Fruit fly (Drosophila melanogaster) whole organism, embryonic: Measurements from ENCODE around the gene VGlut.
A peak's percentile ranks its signal among the peaks of the same experiment; 100 is the strongest.

Experiments
- Awh ChIP-seq: fragments of 200-800 bp; sonication (Bioruptor generic); IDR thresholded peaks from 2 replicates; pipeline ENCODE4, ENCODE4 v1.3.6; 2022; ENCODE audit warnings: missing biosample characterization, missing genetic modification characterization
- CG10366 ChIP-seq: fragments of 200-800 bp; sonication (Bioruptor generic); IDR thresholded peaks from 2 replicates; pipeline ENCODE4 v1.3.6; 2022; ENCODE audit warnings: missing biosample characterization, missing genetic modification characterization
- CG12769 ChIP-seq: fragments of 200-800 bp; sonication (Bioruptor generic); optimal IDR thresholded peaks from 2 replicates; lab custom pipeline; 2019; ENCODE audit warnings: missing biosample characterization, mild to moderate bottlenecking, missing genetic modification characterization, moderate library complexity
- CG15696 ChIP-seq: fragments of 200-800 bp; sonication (Bioruptor generic); optimal IDR thresholded peaks from 2 replicates; lab custom pipeline; 2019; ENCODE audit warnings: missing biosample characterization, mild to moderate bottlenecking, missing genetic modification characterization, moderate library complexity
- CG2202 ChIP-seq: fragments of 200-800 bp; sonication (Bioruptor generic); optimal IDR thresholded peaks from 2 replicates; lab custom pipeline; 2018; ENCODE audit warnings: missing biosample characterization, mild to moderate bottlenecking, missing genetic modification characterization
- CG2712 ChIP-seq: fragments of 200-800 bp; optimal IDR thresholded peaks from 3 replicates; lab custom pipeline; 2019; ENCODE audit warnings: missing biosample characterization, mild to moderate bottlenecking, missing genetic modification characterization, moderate library complexity
- CG30431 ChIP-seq: fragments of 200-800 bp; sonication (Bioruptor generic); optimal IDR thresholded peaks from 2 replicates; lab custom pipeline; 2017; ENCODE audit warnings: missing biosample characterization, missing genetic modification characterization
- CG34376 ChIP-seq: fragments of 200-800 bp; sonication (Bioruptor generic); optimal IDR thresholded peaks from 2 replicates; lab custom pipeline; 2018; ENCODE audit warnings: missing biosample characterization, mild to moderate bottlenecking, missing genetic modification characterization
- CG3726 ChIP-seq: fragments of 200-800 bp; sonication (Bioruptor generic); IDR thresholded peaks from 3 replicates; pipeline ENCODE4, ENCODE4 v1.3.6; 2022; ENCODE audit warnings: missing biosample characterization, missing genetic modification characterization
- CG43689 ChIP-seq: fragments of 200-800 bp; sonication (Bioruptor generic); IDR thresholded peaks from 2 replicates; pipeline ENCODE4 v1.3.6; 2022; ENCODE audit warnings: missing biosample characterization, missing genetic modification characterization
- CG4707 ChIP-seq: fragments of 200-800 bp; sonication (Bioruptor generic); optimal IDR thresholded peaks from 2 replicates; lab custom pipeline; 2018; ENCODE audit warnings: missing biosample characterization, mild to moderate bottlenecking, missing genetic modification characterization, moderate library complexity
- CG6765 ChIP-seq: fragments of 200-800 bp; sonication (Bioruptor generic); optimal IDR thresholded peaks from 3 replicates; lab custom pipeline; 2017; ENCODE audit warnings: missing biosample characterization, mild to moderate bottlenecking, missing genetic modification characterization
- CG8089 ChIP-seq: fragments of 200-800 bp; sonication (Bioruptor generic); optimal IDR thresholded peaks from 3 replicates; lab custom pipeline; 2016; ENCODE audit warnings: missing biosample characterization, missing genetic modification characterization
- CG8290 ChIP-seq, 3 experiments: fragments of 200-800 bp; sonication (Bioruptor generic); optimal IDR thresholded peaks; 2 replicates each; lab custom pipeline; 2016 to 2019; ENCODE audit warnings: missing biosample characterization in 3 of 3, missing genetic modification characterization in 3 of 3, mild to moderate bottlenecking in 2 of 3, moderate library complexity in 1 of 3
- CG9797 ChIP-seq: fragments of 200-800 bp; sonication (Bioruptor generic); optimal IDR thresholded peaks from 3 replicates; lab custom pipeline; 2018; ENCODE audit warnings: missing biosample characterization, mild to moderate bottlenecking, missing genetic modification characterization
- Fer3 ChIP-seq: fragments of 200-800 bp; sonication (Bioruptor generic); optimal IDR thresholded peaks from 2 replicates; lab custom pipeline; 2018; ENCODE audit warnings: missing biosample characterization, mild to moderate bottlenecking, missing genetic modification characterization, moderate library complexity
- GATAe ChIP-seq: fragments of 200-800 bp; sonication (Bioruptor generic); conservative IDR thresholded peaks from 2 replicates; pipeline ENCODE4 v1.3.6; 2022; ENCODE audit warnings: missing biosample characterization, missing genetic modification characterization
- Gsc ChIP-seq: fragments of 200-800 bp; sonication (Bioruptor generic); IDR thresholded peaks from 2 replicates; pipeline ENCODE4 v1.3.6; 2022; ENCODE audit warnings: missing biosample characterization, missing genetic modification characterization
- Hr78 ChIP-seq, 2 experiments: fragments of 200-800 bp in 1 of 2; fragments of >200 bp in 1 of 2; sonication (Bioruptor generic) in 1 of 2; optimal IDR thresholded peaks; 2 replicates each; lab custom pipeline; 2017 to 2019; ENCODE audit warnings: missing biosample characterization in 2 of 2, missing genetic modification characterization in 2 of 2, mild to moderate bottlenecking in 1 of 2, moderate library complexity in 1 of 2
- Ptx1 ChIP-seq: fragments of 200-800 bp; sonication (Bioruptor generic); IDR thresholded peaks from 2 replicates; pipeline ENCODE4 v1.3.6; 2022; ENCODE audit warnings: missing biosample characterization, missing genetic modification characterization
- Ravus ChIP-seq: fragments of 200-800 bp; sonication (Bioruptor generic); IDR thresholded peaks from 2 replicates; pipeline ENCODE4 v1.3.6; 2022; ENCODE audit warnings: missing biosample characterization, missing genetic modification characterization
- Side ChIP-seq: fragments of 200-800 bp; sonication (Bioruptor generic); optimal IDR thresholded peaks from 2 replicates; lab custom pipeline; 2016; ENCODE audit warnings: missing biosample characterization, missing genetic modification characterization
- Stat92E ChIP-seq, 3 experiments: fragments of >200 bp in 2 of 3; fragments of 200-800 bp in 1 of 3; sonication (Bioruptor generic) in 1 of 3; optimal IDR thresholded peaks; 2 replicates each; lab custom pipeline; 2017 to 2019; ENCODE audit warnings: missing biosample characterization in 3 of 3, missing genetic modification characterization in 3 of 3, mild to moderate bottlenecking in 1 of 3, moderate library complexity in 1 of 3
- Usf ChIP-seq: fragments of 200-800 bp; sonication (Bioruptor generic); optimal IDR thresholded peaks from 2 replicates; lab custom pipeline; 2017; ENCODE audit warnings: missing genotype, missing biosample characterization, missing genetic modification characterization
- Xrp1 ChIP-seq: fragments of 200-800 bp; sonication (Bioruptor generic); IDR thresholded peaks from 2 replicates; pipeline ENCODE4 v1.3.6; 2022; ENCODE audit warnings: missing biosample characterization, missing genetic modification characterization
- abd-A ChIP-seq: fragments of 200-800 bp; sonication (Bioruptor generic); optimal IDR thresholded peaks from 3 replicates; lab custom pipeline; 2019; ENCODE audit warnings: missing biosample characterization, mild to moderate bottlenecking, missing genetic modification characterization, moderate library complexity
- aop ChIP-seq: fragments of 200-800 bp; sonication (Bioruptor generic); IDR thresholded peaks from 2 replicates; pipeline ENCODE4 v1.3.6; 2022; ENCODE audit warnings: missing biosample characterization, missing genetic modification characterization
- ato ChIP-seq: fragments of 200-800 bp; sonication (Bioruptor generic); IDR thresholded peaks from 2 replicates; pipeline ENCODE4 v1.3.6; 2022; ENCODE audit warnings: missing biosample characterization, missing genetic modification characterization; ENCODE audit not compliant: partially characterized antibody
- az2 ChIP-seq: fragments of 200-800 bp; sonication (Bioruptor generic); optimal IDR thresholded peaks from 3 replicates; lab custom pipeline; 2016; ENCODE audit warnings: missing biosample characterization, missing genetic modification characterization
- bbx ChIP-seq: fragments of 200-800 bp; sonication (Bioruptor generic); IDR thresholded peaks from 2 replicates; pipeline ENCODE4 v1.3.6; 2022; ENCODE audit warnings: missing biosample characterization, missing genetic modification characterization; ENCODE audit not compliant: partially characterized antibody
- bcd ChIP-seq: fragments of 200-800 bp; sonication (Bioruptor generic); optimal IDR thresholded peaks from 2 replicates; lab custom pipeline; 2017; ENCODE audit warnings: missing biosample characterization, mild to moderate bottlenecking, missing genetic modification characterization
- btn ChIP-seq: fragments of 200-800 bp; sonication (Bioruptor generic); optimal IDR thresholded peaks from 2 replicates; lab custom pipeline; 2016; ENCODE audit warnings: missing biosample characterization, missing genetic modification characterization
- chif ChIP-seq, 2 experiments: fragments of 200-800 bp; sonication (Bioruptor generic); optimal IDR thresholded peaks; 3 replicates each; lab custom pipeline; 2016; ENCODE audit warnings: missing biosample characterization in 2 of 2, missing genetic modification characterization in 2 of 2
- danr ChIP-seq: fragments of 200-800 bp; sonication (Bioruptor generic); IDR thresholded peaks from 2 replicates; pipeline ENCODE4 v1.3.6; 2022; ENCODE audit warnings: missing biosample characterization, missing genetic modification characterization
- disco-r ChIP-seq: fragments of 200-800 bp; sonication (Bioruptor generic); optimal IDR thresholded peaks from 2 replicates; lab custom pipeline; 2016; ENCODE audit warnings: missing biosample characterization, missing genetic modification characterization
- en ChIP-seq: fragments of 200-800 bp; sonication (Bioruptor generic); optimal IDR thresholded peaks from 2 replicates; lab custom pipeline; 2016; ENCODE audit warnings: missing biosample characterization, missing genetic modification characterization
- fd96Cb ChIP-seq: fragments of 200-800 bp; sonication (Bioruptor generic); optimal IDR thresholded peaks from 2 replicates; lab custom pipeline; 2018; ENCODE audit warnings: missing biosample characterization, mild to moderate bottlenecking, missing genetic modification characterization, moderate library complexity
- gfzf ChIP-seq: fragments of 200-800 bp; sonication (Bioruptor generic); optimal IDR thresholded peaks from 2 replicates; lab custom pipeline; 2016; ENCODE audit warnings: missing biosample characterization, mild to moderate bottlenecking, missing genetic modification characterization, moderate library complexity
- h ChIP-seq: fragments of >200 bp; optimal IDR thresholded peaks from 2 replicates; lab custom pipeline; 2017
- ken ChIP-seq: fragments of 200-800 bp; sonication (Bioruptor generic); IDR thresholded peaks from 3 replicates; pipeline ENCODE4 v1.3.6; 2022; ENCODE audit warnings: missing biosample characterization, missing genetic modification characterization
- lilli ChIP-seq: fragments of 200-800 bp; sonication (Bioruptor generic); optimal IDR thresholded peaks from 3 replicates; lab custom pipeline; 2016; ENCODE audit warnings: missing biosample characterization, missing genetic modification characterization
- oc ChIP-seq: fragments of 200-800 bp; sonication (Bioruptor generic); optimal IDR thresholded peaks from 2 replicates; lab custom pipeline; 2018; ENCODE audit warnings: missing biosample characterization, mild to moderate bottlenecking, missing genetic modification characterization, moderate library complexity
- run ChIP-seq: fragments of 200-800 bp; sonication (Bioruptor generic); optimal IDR thresholded peaks from 3 replicates; lab custom pipeline; 2018; ENCODE audit warnings: missing biosample characterization, mild to moderate bottlenecking, missing genetic modification characterization
- sc ChIP-seq, 3 experiments: fragments of >200 bp in 2 of 3; fragments of 200-800 bp in 1 of 3; sonication (Bioruptor generic) in 1 of 3; optimal IDR thresholded peaks; 2 replicates in 2 of 3; 3 replicates in 1 of 3; lab custom pipeline; 2017; ENCODE audit warnings: mild to moderate bottlenecking in 1 of 3, missing biosample characterization in 1 of 3, missing genetic modification characterization in 1 of 3, missing genetic modification reagents in 1 of 3
- sens ChIP-seq: fragments of 200-800 bp; sonication (Bioruptor generic); peaks from one replicate; lab custom pipeline; 2016; ENCODE audit warnings: missing biosample characterization, missing genetic modification characterization
- sna ChIP-seq: fragments of 200-800 bp; sonication (Bioruptor generic); IDR thresholded peaks from 2 replicates; pipeline ENCODE4 v1.3.6; 2022; ENCODE audit warnings: missing biosample characterization, missing genetic modification characterization; ENCODE audit not compliant: partially characterized antibody
- tap ChIP-seq: fragments of 200-800 bp; optimal IDR thresholded peaks from 3 replicates; lab custom pipeline; 2019; ENCODE audit warnings: missing biosample characterization, mild to moderate bottlenecking, missing genetic modification characterization, moderate library complexity
- tup ChIP-seq: fragments of 200-800 bp; sonication (Bioruptor generic); optimal IDR thresholded peaks from 2 replicates; lab custom pipeline; 2016; ENCODE audit warnings: missing biosample characterization, mild to moderate bottlenecking, missing genetic modification characterization, moderate library complexity
- vfl ChIP-seq: fragments of 200-800 bp; sonication (Bioruptor generic); optimal IDR thresholded peaks from 2 replicates; lab custom pipeline; 2016; ENCODE audit warnings: missing biosample characterization, missing genetic modification characterization

The VGlut gene

dm6 chr2L:2433494-2434054 is 33.5 kb downstream of the VGlut start (continued):
- TF ChIP-seq sens (GFP tag; lab: Kevin White, UChicago) (peak; percentile 98), CG8290 (GFP tag; optimal IDR thresholded peaks at IDR 0.05; lab: Kevin White, UChicago) (peak; percentile 51), CG8290 (tag; optimal IDR thresholded peaks at IDR 0.05; lab: Kevin White, UChicago) (peak in 1 of 2 experiments; percentile 85), danr (GFP tag; lab: Robert Waterston, UW) (peak; percentile 70), tup (peak; percentile 29), GATAe (GFP tag; lab: Robert Waterston, UW) (no peak), CG8089 (GFP tag; lab: Kevin White, UChicago) (peak; percentile 75), fd96Cb (tag; lab: Kevin White, UChicago) (peak; percentile 83), chif (GFP tag; optimal IDR thresholded peaks at IDR 0.05; lab: Kevin White, UChicago) (peak; percentile 83 to 86), run (tag; lab: Kevin White, UChicago) (peak; percentile 63), Fer3 (tag; lab: Kevin White, UChicago) (peak; percentile 59), abd-A (tag; lab: Kevin White, UChicago) (no peak), lilli (GFP tag; lab: Kevin White, UChicago) (peak; percentile 73), ken (GFP tag; lab: Robert Waterston, UW) (peak; percentile 92), bcd (GFP tag; lab: Kevin White, UChicago) (peak; percentile 74), Usf (no peak), btn (GFP tag; lab: Kevin White, UChicago) (peak; percentile 84), Ravus (GFP tag; lab: Robert Waterston, UW) (peak; percentile 31; the same call in 1 of the 2 replicates), CG9797 (GFP tag; lab: Kevin White, UChicago) (no peak), CG15696 (tag; lab: Kevin White, UChicago) (no peak), CG2202 (tag; lab: Kevin White, UChicago) (peak; percentile 58), sc (optimal IDR thresholded peaks at IDR 0.05; lab: Kevin White, UChicago) (no peak), sc (GFP tag; optimal IDR thresholded peaks at IDR 0.05; lab: Kevin White, UChicago) (peak; percentile 72), oc (tag; lab: Kevin White, UChicago) (peak; percentile 83), tap (tag; lab: Kevin White, UChicago) (peak; percentile 81), CG34376 (GFP tag; lab: Kevin White, UChicago) (no peak), CG6765 (no peak), vfl (no peak), CG3726 (GFP tag; lab: Robert Waterston, UW) (0 out of 3 replicates have a peak, but pooled peaks have one; percentile 70), Xrp1 (GFP tag; lab: Robert Waterston, UW) (peak; percentile 79), aop (GFP tag; lab: Robert Waterston, UW) (peak; percentile 72), h (no peak), CG30431 (GFP tag; lab: Kevin White, UChicago) (peak; percentile 52), CG10366 (peak; percentile 89), Ptx1 (GFP tag; lab: Robert Waterston, UW) (peak; percentile 92), CG43689 (GFP tag; lab: Robert Waterston, UW) (peak; percentile 54; the same call in 1 of the 2 replicates), Stat92E (GFP tag; optimal IDR thresholded peaks at IDR 0.05; lab: Kevin White, UChicago) (no peak), disco-r (peak; percentile 66), en (GFP tag; lab: Kevin White, UChicago) (peak; percentile 79), CG12769 (tag; lab: Kevin White, UChicago) (peak; percentile 80), bbx (GFP tag; lab: Robert Waterston, UW) (no peak), gfzf (GFP tag; lab: Kevin White, UChicago) (no peak), ato (GFP tag; lab: Robert Waterston, UW) (no peak), Hr78 (GFP tag; optimal IDR thresholded peaks at IDR 0.05; lab: Kevin White, UChicago) (peak in 1 of 2 experiments; percentile 75), Awh (GFP tag; lab: Robert Waterston, UW) (peak; percentile 74), az2 (GFP tag; lab: Kevin White, UChicago) (peak; percentile 87), Gsc (GFP tag; lab: Robert Waterston, UW) (peak; percentile 54; the same call in 1 of the 2 replicates), CG2712 (tag; lab: Kevin White, UChicago) (peak; percentile 79), CG4707 (GFP tag; lab: Kevin White, UChicago) (peak; percentile 80), Side (GFP tag; lab: Kevin White, UChicago) (peak; percentile 79), sna (GFP tag; lab: Robert Waterston, UW) (no peak)
